Worm (Caenorhabditis elegans) whole organism, late embryonic: ENCODE measurements around the gene gpd-4.

ENCODE experiments used
- C08G9.2 ChIP-seq: sonication (generic microtip); optimal IDR thresholded peaks from 2 replicates; lab custom pipeline; 2016; ENCODE audit warnings: mild to moderate bottlenecking, missing genetic modification characterization, moderate library complexity, missing compliant biosample characterization
- C38D4.7 ChIP-seq: fragments of 200-800 bp; sonication (Bioruptor generic); optimal IDR thresholded peaks from 2 replicates; lab custom pipeline; 2018; ENCODE audit warnings: mild to moderate bottlenecking, missing genetic modification characterization, moderate library complexity, missing compliant biosample characterization
- T23F11.4 ChIP-seq: fragments of 200-800 bp; sonication (Bioruptor generic); optimal IDR thresholded peaks from 2 replicates; lab custom pipeline; 2018; ENCODE audit warnings: mild to moderate bottlenecking, missing genetic modification characterization, missing compliant biosample characterization
- Y22D7AL.16 ChIP-seq: sonication (generic microtip); optimal IDR thresholded peaks from 2 replicates; lab custom pipeline; 2016; ENCODE audit warnings: missing genetic modification characterization, missing compliant biosample characterization
- ama-1 ChIP-seq: fragments of 150-350 bp; optimal IDR thresholded peaks from 2 replicates; lab custom pipeline; 2014
- ceh-2 ChIP-seq: sonication (generic microtip); optimal IDR thresholded peaks from 2 replicates; lab custom pipeline; 2016; ENCODE audit warnings: missing genotype, missing genetic modification characterization, missing compliant biosample characterization
- ceh-24 ChIP-seq: sonication (generic microtip); optimal IDR thresholded peaks from 2 replicates; lab custom pipeline; 2016; ENCODE audit warnings: mild to moderate bottlenecking, missing genetic modification characterization, missing compliant biosample characterization
- ceh-31 ChIP-seq: sonication (generic microtip); optimal IDR thresholded peaks from 2 replicates; lab custom pipeline; 2016; ENCODE audit warnings: missing genetic modification characterization, missing compliant biosample characterization
- ceh-34 ChIP-seq: sonication (generic microtip); optimal IDR thresholded peaks from 2 replicates; lab custom pipeline; 2016; ENCODE audit warnings: mild to moderate bottlenecking, missing genetic modification characterization, missing compliant biosample characterization
- ceh-45 ChIP-seq: fragments of 200-800 bp; sonication (Bioruptor generic); IDR thresholded peaks from 2 replicates; pipeline ENCODE4 v1.3.6; 2022; ENCODE audit warnings: missing genetic modification reagents, missing genetic modification characterization, missing compliant biosample characterization
- ceh-48 ChIP-seq: sonication (generic microtip); optimal IDR thresholded peaks from 2 replicates; lab custom pipeline; 2016; ENCODE audit warnings: missing genetic modification characterization, inconsistent platforms, missing compliant biosample characterization
- ceh-6 ChIP-seq: fragments of 200-800 bp; sonication (Bioruptor generic); optimal IDR thresholded peaks from 2 replicates; lab custom pipeline; 2018; ENCODE audit warnings: mild to moderate bottlenecking, missing genetic modification characterization, missing compliant biosample characterization
- elt-2 ChIP-seq: sonication (generic microtip); optimal IDR thresholded peaks from 2 replicates; lab custom pipeline; 2016; ENCODE audit warnings: missing genetic modification reagents, missing genetic modification characterization, missing compliant biosample characterization
- ets-4 ChIP-seq: sonication (generic microtip); optimal IDR thresholded peaks from 2 replicates; lab custom pipeline; 2016; ENCODE audit warnings: missing genetic modification characterization, missing compliant biosample characterization
- eyg-1 ChIP-seq: sonication (generic microtip); optimal IDR thresholded peaks from 2 replicates; lab custom pipeline; 2016; ENCODE audit warnings: missing genotype, missing genetic modification characterization, missing compliant biosample characterization
- fkh-10 ChIP-seq: fragments of 150-350 bp; optimal IDR thresholded peaks from 2 replicates; lab custom pipeline; 2014; ENCODE audit warnings: missing biosample characterization, missing genetic modification reagents, missing genetic modification characterization
- fkh-6 ChIP-seq: sonication (generic microtip); optimal IDR thresholded peaks from 2 replicates; lab custom pipeline; 2016; ENCODE audit warnings: missing genetic modification characterization, missing compliant biosample characterization
- gmeb-2 ChIP-seq: sonication (generic microtip); optimal IDR thresholded peaks from 2 replicates; lab custom pipeline; 2016; ENCODE audit warnings: missing genetic modification characterization, inconsistent platforms, missing compliant biosample characterization
- hlh-13 ChIP-seq: fragments of 200-800 bp; sonication (Bioruptor generic); optimal IDR thresholded peaks from 2 replicates; lab custom pipeline; 2018; ENCODE audit warnings: mild to moderate bottlenecking, missing genetic modification characterization, missing compliant biosample characterization
- hlh-30 ChIP-seq: sonication (generic microtip); optimal IDR thresholded peaks from 2 replicates; lab custom pipeline; 2017; ENCODE audit warnings: antibody characterized with exemption, missing genetic modification characterization, missing compliant biosample characterization; ENCODE audit not compliant: insufficient read depth
- hlh-6 ChIP-seq: sonication (generic microtip); optimal IDR thresholded peaks from 2 replicates; lab custom pipeline; 2016; ENCODE audit warnings: missing genotype, missing genetic modification characterization, missing compliant biosample characterization
- hlh-8 ChIP-seq: sonication (generic microtip); optimal IDR thresholded peaks from 2 replicates; lab custom pipeline; 2016; ENCODE audit warnings: missing genotype, missing genetic modification characterization, missing compliant biosample characterization
- lim-6 ChIP-seq: sonication (generic microtip); optimal IDR thresholded peaks from 2 replicates; lab custom pipeline; 2016; ENCODE audit warnings: missing genetic modification characterization, missing compliant biosample characterization
- madf-2 ChIP-seq: sonication (generic microtip); optimal IDR thresholded peaks from 2 replicates; lab custom pipeline; 2017; ENCODE audit warnings: missing genetic modification characterization, missing compliant biosample characterization
- mec-3 ChIP-seq: sonication (generic microtip); optimal IDR thresholded peaks from 2 replicates; lab custom pipeline; 2016; ENCODE audit warnings: borderline replicate concordance, missing genetic modification characterization, missing compliant biosample characterization
- nhr-232 ChIP-seq: sonication (generic microtip); optimal IDR thresholded peaks from 2 replicates; lab custom pipeline; 2016; ENCODE audit warnings: missing genetic modification characterization, missing compliant biosample characterization
- pax-1 ChIP-seq: fragments of 150-350 bp; optimal IDR thresholded peaks from 2 replicates; lab custom pipeline; 2014; ENCODE audit warnings: missing biosample characterization, missing genetic modification characterization
- pha-4 ChIP-seq: fragments of 150-350 bp; optimal IDR thresholded peaks from 2 replicates; lab custom pipeline; 2018; ENCODE audit warnings: missing biosample characterization, missing genetic modification reagents, missing genetic modification characterization
- pqm-1 ChIP-seq: sonication (generic microtip); optimal IDR thresholded peaks from 2 replicates; lab custom pipeline; 2016; ENCODE audit warnings: missing genetic modification characterization, missing compliant biosample characterization
- rnt-1 ChIP-seq: sonication (generic microtip); optimal IDR thresholded peaks from 2 replicates; lab custom pipeline; 2016; ENCODE audit warnings: missing genetic modification characterization, missing compliant biosample characterization
- sox-4 ChIP-seq: sonication (generic microtip); optimal IDR thresholded peaks from 2 replicates; lab custom pipeline; 2017; ENCODE audit warnings: mild to moderate bottlenecking, missing genetic modification characterization, inconsistent platforms, missing compliant biosample characterization
- syd-9 ChIP-seq: sonication (generic microtip); optimal IDR thresholded peaks from 2 replicates; lab custom pipeline; 2016; ENCODE audit warnings: mild to moderate bottlenecking, missing genetic modification characterization, moderate library complexity, missing compliant biosample characterization
- tbx-7 ChIP-seq: sonication (generic microtip); optimal IDR thresholded peaks from 2 replicates; lab custom pipeline; 2016; ENCODE audit warnings: missing genotype, missing genetic modification characterization, missing compliant biosample characterization
- ttx-3 ChIP-seq: sonication (generic microtip); optimal IDR thresholded peaks from 2 replicates; lab custom pipeline; 2016; ENCODE audit warnings: missing genetic modification reagents, missing genetic modification characterization, missing compliant biosample characterization
- unc-42 ChIP-seq: sonication (generic microtip); optimal IDR thresholded peaks from 2 replicates; lab custom pipeline; 2016; ENCODE audit warnings: missing genotype, missing genetic modification characterization, missing compliant biosample characterization
- unc-55 ChIP-seq: sonication (generic microtip); optimal IDR thresholded peaks from 2 replicates; lab custom pipeline; 2017; ENCODE audit warnings: missing biosample characterization, missing genetic modification reagents, missing genetic modification characterization
- zip-5 ChIP-seq: sonication (generic microtip); optimal IDR thresholded peaks from 2 replicates; lab custom pipeline; 2016; ENCODE audit warnings: missing genetic modification characterization, missing compliant biosample characterization
- ztf-16 ChIP-seq: sonication (generic microtip); optimal IDR thresholded peaks from 2 replicates; lab custom pipeline; 2017; ENCODE audit warnings: missing genetic modification characterization, missing compliant biosample characterization

gpd-4 gene

DNA sequence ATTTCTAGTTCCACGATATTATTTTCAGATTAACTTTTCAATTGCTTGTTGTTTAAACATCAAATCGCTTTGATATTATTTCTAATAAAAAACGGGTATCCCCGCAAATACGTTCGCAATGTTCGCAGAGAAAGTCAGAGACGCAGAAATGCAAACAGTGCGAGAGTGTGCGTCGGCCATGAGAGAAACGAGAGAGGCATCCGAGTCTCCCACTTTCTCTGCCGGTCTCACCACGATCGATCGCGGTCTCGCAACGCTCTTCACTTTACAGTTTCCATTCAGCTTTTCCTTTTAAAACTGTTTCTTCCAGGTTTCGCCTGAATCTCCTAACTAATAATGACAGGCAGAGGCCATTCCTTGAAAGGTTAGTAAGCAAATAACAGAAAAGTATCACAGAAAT lies 3.3 kb downstream of the gpd-4 start, which contains the start of gene F33H1.4:
Gene F33H1.4, plus strand, starts transcription at position 311 of the 400 bp plus-strand sequence.
- TF ChIP-seq sox-4: no peak
- no peak for TF ChIP-seq hlh-8
- TF ChIP-seq unc-55 (GFP tag; lab: Kevin White, UChicago): peak; percentile 60
- peak; percentile 57 for TF ChIP-seq ceh-48 (tag; lab: Kevin White, UChicago)
- TF ChIP-seq C08G9.2 (tag; lab: Kevin White, UChicago): no peak
- TF ChIP-seq ama-1 (lab: Kevin White, UChicago): peak; percentile 22
- peak; percentile 19 for TF ChIP-seq ceh-31
- no peak for TF ChIP-seq ztf-16

DNA sequence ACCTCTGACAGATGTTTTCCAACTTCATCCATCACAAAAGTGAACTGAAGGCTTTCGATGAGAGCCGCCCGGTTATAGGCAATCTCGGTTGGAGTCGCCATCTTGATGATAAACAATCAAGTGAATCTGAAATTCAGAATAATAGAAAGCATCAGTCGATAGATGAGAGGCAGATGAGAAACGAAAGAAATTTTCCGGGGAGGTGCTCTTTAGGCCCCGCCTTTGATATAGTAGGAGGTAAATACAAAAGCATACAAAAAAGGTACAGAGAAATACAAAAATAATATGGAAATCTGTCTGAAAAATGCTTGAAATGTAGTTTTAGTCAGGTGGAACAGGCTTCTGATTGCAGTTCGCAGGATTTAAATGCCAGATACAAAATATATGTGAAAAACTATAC lies 11.6 kb downstream of the gpd-4 start, which contains the start of gene srd-1:
Gene srd-1, minus strand, starts transcription at position 101 of the 400 bp plus-strand sequence.
- TF ChIP-seq ceh-6 (GFP tag; lab: Kevin White, UChicago): no peak
- TF ChIP-seq ceh-2 (tag; lab: Kevin White, UChicago): no peak
- no peak for TF ChIP-seq elt-2 (tag; lab: Kevin White, UChicago)
- no peak for TF ChIP-seq C08G9.2 (tag; lab: Kevin White, UChicago)
- TF ChIP-seq zip-5 (tag; lab: Kevin White, UChicago): no peak
- no peak for TF ChIP-seq pax-1 (tag; lab: Kevin White, UChicago)
- TF ChIP-seq ztf-16: no peak
- no peak for TF ChIP-seq hlh-30
- TF ChIP-seq mec-3 (tag; lab: Kevin White, UChicago): no peak
- TF ChIP-seq T23F11.4 (GFP tag; lab: Kevin White, UChicago): no peak
- TF ChIP-seq hlh-13 (GFP tag; lab: Kevin White, UChicago): no peak
- TF ChIP-seq, all 69 proteins: peak for 0

DNA sequence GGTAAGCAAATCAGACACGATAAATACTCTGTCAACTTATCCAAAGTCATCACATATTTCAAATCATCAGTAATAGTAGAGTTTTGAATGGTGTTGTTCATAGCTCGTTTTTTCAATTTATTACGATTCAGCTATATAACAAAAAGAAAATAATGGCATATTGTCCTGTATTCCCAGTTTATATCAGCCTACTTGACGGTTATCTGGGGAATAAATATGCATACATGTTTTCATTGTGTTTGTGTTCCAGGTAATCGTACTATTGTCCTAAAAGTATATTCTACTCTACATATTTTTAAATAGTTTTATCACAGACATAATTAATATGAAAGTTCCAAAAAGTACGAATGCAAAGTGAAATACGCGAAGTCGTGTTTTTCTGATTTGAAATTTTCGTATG lies 16.7 kb downstream of the gpd-4 start, which contains the start of gene srd-2:
Gene srd-2, minus strand, starts transcription at position 101 of the 400 bp plus-strand sequence.
- no peak for TF ChIP-seq hlh-6 (tag; lab: Kevin White, UChicago)
- TF ChIP-seq ceh-45: no peak
- no peak for TF ChIP-seq mec-3 (tag; lab: Kevin White, UChicago)
- TF ChIP-seq ttx-3 (tag; lab: Kevin White, UChicago): no peak
- TF ChIP-seq rnt-1 (tag; lab: Kevin White, UChicago): no peak
- TF ChIP-seq pqm-1: no peak
- no peak for TF ChIP-seq eyg-1 (tag; lab: Kevin White, UChicago)
- no peak for TF ChIP-seq pha-4
- no peak for TF ChIP-seq ceh-6 (GFP tag; lab: Kevin White, UChicago)
- TF ChIP-seq pax-1 (tag; lab: Kevin White, UChicago): no peak
- no peak for TF ChIP-seq unc-42 (tag; lab: Kevin White, UChicago)
- TF ChIP-seq ets-4: no peak
- no peak for TF ChIP-seq C38D4.7 (GFP tag; lab: Kevin White, UChicago)
- TF ChIP-seq madf-2 (tag; lab: Kevin White, UChicago): no peak
- no peak for TF ChIP-seq Y22D7AL.16 (tag; lab: Kevin White, UChicago)
- no peak for TF ChIP-seq nhr-232
- no peak for TF ChIP-seq ztf-16
- TF ChIP-seq ceh-34 (tag; lab: Kevin White, UChicago): no peak
- TF ChIP-seq syd-9 (tag; lab: Kevin White, UChicago): no peak
- TF ChIP-seq, all 69 proteins: peak for 0

DNA sequence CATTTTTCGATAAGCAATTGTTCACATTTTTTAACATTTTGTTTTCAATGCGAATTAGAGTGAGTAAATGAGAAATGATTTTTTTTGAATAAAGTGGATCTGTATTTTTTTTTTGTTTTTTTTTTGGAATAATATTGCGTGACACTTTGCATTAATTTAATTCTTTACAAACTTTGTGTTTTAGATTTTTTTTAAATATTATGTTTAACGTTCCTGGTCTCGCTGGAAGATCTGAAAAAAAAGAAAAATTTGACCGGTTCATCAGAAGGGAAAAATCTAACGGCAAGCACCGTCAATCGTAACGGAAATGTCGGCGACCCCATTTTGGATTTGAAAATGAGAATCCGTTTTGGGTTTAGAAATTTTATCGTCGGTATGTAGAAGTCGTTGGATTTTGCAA lies 18.3 kb downstream of the gpd-4 start, which contains the start of gene cdc-25.4:
Gene cdc-25.4, minus strand, starts transcription at position 101 of the 400 bp plus-strand sequence.
- no peak for TF ChIP-seq rnt-1 (tag; lab: Kevin White, UChicago)
- no peak for TF ChIP-seq pha-4
- TF ChIP-seq pax-1 (tag; lab: Kevin White, UChicago): no peak
- TF ChIP-seq fkh-10 (GFP tag; lab: Kevin White, UChicago): no peak
- no peak for TF ChIP-seq ceh-24
- no peak for TF ChIP-seq unc-55 (GFP tag; lab: Kevin White, UChicago)
- TF ChIP-seq madf-2 (tag; lab: Kevin White, UChicago): no peak
- no peak for TF ChIP-seq tbx-7 (tag; lab: Kevin White, UChicago)
- no peak for TF ChIP-seq fkh-6 (tag; lab: Kevin White, UChicago)
- TF ChIP-seq sox-4: no peak
- TF ChIP-seq gmeb-2: no peak
- TF ChIP-seq T23F11.4 (GFP tag; lab: Kevin White, UChicago): no peak
- no peak for TF ChIP-seq ceh-34 (tag; lab: Kevin White, UChicago)
- TF ChIP-seq lim-6: no peak
